Worm (Caenorhabditis elegans) whole organism, L1 larva: ENCODE data around the gene str-97.

ENCODE experiments used
- dpl-1 ChIP-seq, 3 experiments: fragments of 150-350 bp in 2 of 3; sonication (generic microtip) in 1 of 3; optimal IDR thresholded peaks; 2 replicates each; lab custom pipeline; 2014 to 2017; ENCODE audit warnings: missing biosample characterization in 3 of 3, missing genetic modification characterization in 3 of 3, missing genetic modification reagents in 3 of 3
- elt-2 ChIP-seq: sonication (generic microtip); optimal IDR thresholded peaks from 2 replicates; lab custom pipeline; 2016; ENCODE audit warnings: missing genetic modification characterization, mild to moderate bottlenecking, inconsistent platforms, missing compliant biosample characterization, missing genetic modification reagents
- nhr-12 ChIP-seq: sonication (generic microtip); optimal IDR thresholded peaks from 2 replicates; lab custom pipeline; 2017; ENCODE audit warnings: missing biosample characterization, missing genetic modification characterization
- sup-37 ChIP-seq: fragments of 200-800 bp; sonication (Bioruptor generic); optimal IDR thresholded peaks from 2 replicates; lab custom pipeline; 2018; ENCODE audit warnings: mild to moderate bottlenecking, missing genetic modification characterization, missing compliant biosample characterization
- tlp-1 ChIP-seq: fragments of 150-350 bp; optimal IDR thresholded peaks from 2 replicates; lab custom pipeline; 2014; ENCODE audit warnings: missing biosample characterization, missing genetic modification characterization
- ztf-11 ChIP-seq, 2 experiments: sonication (generic microtip); optimal IDR thresholded peaks; 2 replicates each; lab custom pipeline; 2016 to 2017; ENCODE audit warnings: missing genetic modification characterization in 2 of 2, missing biosample characterization in 1 of 2, missing compliant biosample characterization in 1 of 2

DNA sequence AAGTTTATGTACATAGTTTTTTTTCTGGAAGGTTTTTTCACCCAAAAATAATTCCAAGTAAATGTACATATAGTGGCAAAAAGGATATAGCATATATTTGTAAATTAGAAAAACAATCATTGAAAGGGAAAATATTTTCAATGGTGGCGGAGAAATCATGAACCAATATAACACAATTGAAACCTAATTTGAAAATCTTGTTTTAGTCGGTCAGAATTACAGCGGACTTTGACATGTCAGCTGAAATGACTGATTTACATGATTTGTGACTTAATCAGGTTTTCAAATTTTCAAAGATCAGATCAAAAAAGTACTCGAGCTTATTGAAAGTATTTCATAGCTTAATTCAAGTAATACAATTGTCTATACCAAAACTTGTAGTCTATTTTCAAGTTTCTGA lies 16.7 kb upstream of the str-97 start, which contains the start of gene K05D4.9:
- TF ChIP-seq dpl-1 (GFP tag; optimal IDR thresholded peaks at IDR 0.05; lab: Kevin White, UChicago) (no peak), nhr-12 (tag; lab: Kevin White, UChicago) (no peak), sup-37 (GFP tag; lab: Kevin White, UChicago) (no peak), tlp-1 (no peak), elt-2 (no peak), ztf-11 (tag; optimal IDR thresholded peaks at IDR 0.05; lab: Kevin White, UChicago) (no peak)
